Fruit fly (Drosophila melanogaster): ENCODE measurements around the gene Nhe2.

The Nhe2 gene

DNA sequence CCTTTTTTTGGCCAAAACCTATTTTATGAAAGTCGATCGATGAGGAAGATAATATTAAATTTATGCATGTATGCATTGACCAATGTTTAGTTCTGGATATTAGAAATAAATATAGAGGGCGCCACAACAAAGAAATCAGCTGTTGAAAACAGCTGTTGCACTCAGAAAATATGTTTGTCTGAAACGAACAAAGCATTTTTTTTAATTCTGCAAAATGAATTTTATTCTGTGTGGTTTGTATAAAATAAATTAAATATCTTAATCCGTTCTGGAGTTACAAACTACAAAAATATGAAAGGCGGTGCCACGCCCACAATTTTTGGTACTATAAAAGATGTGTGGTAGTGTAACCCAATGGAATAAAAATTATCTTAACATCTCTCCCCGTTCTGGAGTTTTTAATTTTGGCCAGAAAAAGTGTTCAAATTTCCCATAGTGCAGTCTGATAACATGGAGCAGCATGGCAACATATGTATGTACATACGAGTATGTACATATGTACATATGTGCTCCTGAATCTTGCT, 4.5 kb downstream of the Nhe2 start (continued):
- TF ChIP-seq crol (GFP tag; IDR thresholded peaks at IDR 0.05) (no peak), psq (GFP tag; optimal IDR thresholded peaks at IDR 0.05) (no peak), ERR (GFP tag; optimal IDR thresholded peaks at IDR 0.05) (no peak), dysf (GFP tag; IDR thresholded peaks at IDR 0.05) (peak; percentile 67; the same call in 2 of the 3 replicates), Nf-YA (GFP tag; IDR thresholded peaks at IDR 0.05) (0 out of 2 replicates have a peak, but pooled peaks have one; percentile 38), CG3281 (GFP tag; optimal IDR thresholded peaks at IDR 0.05) (peak; percentile 25), CG7839 (tag; optimal IDR thresholded peaks at IDR 0.05) (peak; percentile 72), Fer1 (GFP tag; optimal IDR thresholded peaks at IDR 0.05) (no peak), Vsx1 (GFP tag; optimal IDR thresholded peaks at IDR 0.05) (peak; percentile 48), HLH3B (GFP tag; IDR thresholded peaks at IDR 0.05) (0 out of 2 replicates have a peak, but pooled peaks have one; percentile 44), Mad (GFP tag; optimal IDR thresholded peaks at IDR 0.05) (peak; percentile 63), dimm (GFP tag; IDR thresholded peaks at IDR 0.05) (no peak), her (GFP tag; optimal IDR thresholded peaks at IDR 0.05) (no peak), ci (GFP tag; IDR thresholded peaks at IDR 0.05) (no peak; the same call in 2 of the 3 replicates), sd (tag; optimal IDR thresholded peaks at IDR 0.05) (no peak), sug (tag; optimal IDR thresholded peaks at IDR 0.05) (peak; percentile 5), br (optimal IDR thresholded peaks at IDR 0.05) (no peak), lilli (GFP tag; optimal IDR thresholded peaks at IDR 0.05) (peak; percentile 68), kay (GFP tag; optimal IDR thresholded peaks at IDR 0.05) (no peak), PHDP (tag; optimal IDR thresholded peaks at IDR 0.05) (peak; percentile 48), CG15601 (tag; optimal IDR thresholded peaks at IDR 0.05) (peak; percentile 56), CG4360 (GFP tag; IDR thresholded peaks at IDR 0.05) (no peak), CG32767 (GFP tag; IDR thresholded peaks at IDR 0.05) (peak; percentile 66; the same call in 1 of the 2 replicates), CG13424 (tag; optimal IDR thresholded peaks at IDR 0.05) (peak; percentile 67), CG18619 (GFP tag; optimal IDR thresholded peaks at IDR 0.05) (peak; percentile 52), Hr39 (optimal IDR thresholded peaks at IDR 0.05) (no peak), CG9609 (GFP tag; optimal IDR thresholded peaks at IDR 0.05) (no peak), gem (tag; optimal IDR thresholded peaks at IDR 0.05) (peak; percentile 82), sim (GFP tag; IDR thresholded peaks at IDR 0.05) (0 out of 2 replicates have a peak, but pooled peaks have one; percentile 37), cato (GFP tag; optimal IDR thresholded peaks at IDR 0.05; ENCODE audit: borderline replicate concordance) (peak; percentile 48), zfh1 (GFP tag; IDR thresholded peaks at IDR 0.05) (peak; percentile 78), CG16779 (GFP tag; IDR thresholded peaks at IDR 0.05) (no peak), NfI (GFP tag; optimal IDR thresholded peaks at IDR 0.05) (peak; percentile 65), CHES-1-like (GFP tag; optimal IDR thresholded peaks at IDR 0.05) (peak; percentile 38), slou (GFP tag; optimal IDR thresholded peaks at IDR 0.05) (peak; percentile 10), ems (GFP tag; optimal IDR thresholded peaks at IDR 0.05) (peak; percentile 44), nerfin-1 (tag; optimal IDR thresholded peaks at IDR 0.05) (peak; percentile 12), Elba2 (GFP tag; optimal IDR thresholded peaks at IDR 0.05) (no peak), bowl (GFP tag; IDR thresholded peaks at IDR 0.05) (no peak), fd102C (GFP tag; optimal IDR thresholded peaks at IDR 0.05) (no peak), corto (GFP tag; optimal IDR thresholded peaks at IDR 0.05) (no peak), CG2678 (tag; optimal IDR thresholded peaks at IDR 0.05) (peak; percentile 63), esg (GFP tag; conservative IDR thresholded peaks at IDR 0.05) (peak; percentile 58; the same call in 1 of the 2 replicates), CG3407 (GFP tag; optimal IDR thresholded peaks at IDR 0.05) (peak; percentile 39), crp (GFP tag; optimal IDR thresholded peaks at IDR 0.05) (peak; percentile 8 to 82), pros (GFP tag; optimal IDR thresholded peaks at IDR 0.05) (no peak), CG12299 (tag; optimal IDR thresholded peaks at IDR 0.05) (peak; percentile 20), CG8089 (GFP tag; optimal IDR thresholded peaks at IDR 0.05) (no peak), CG9727 (GFP tag; optimal IDR thresholded peaks at IDR 0.05) (peak; percentile 87), CG4617 (GFP tag; optimal IDR thresholded peaks at IDR 0.05; ENCODE audit: borderline replicate concordance) (no peak), CkIIα-i1 (GFP tag; IDR thresholded peaks at IDR 0.05) (no peak)

All from whole organism, embryonic.